Worm (Caenorhabditis elegans): ENCODE results near the gene F44F4.10.

F44F4.10 gene

DNA sequence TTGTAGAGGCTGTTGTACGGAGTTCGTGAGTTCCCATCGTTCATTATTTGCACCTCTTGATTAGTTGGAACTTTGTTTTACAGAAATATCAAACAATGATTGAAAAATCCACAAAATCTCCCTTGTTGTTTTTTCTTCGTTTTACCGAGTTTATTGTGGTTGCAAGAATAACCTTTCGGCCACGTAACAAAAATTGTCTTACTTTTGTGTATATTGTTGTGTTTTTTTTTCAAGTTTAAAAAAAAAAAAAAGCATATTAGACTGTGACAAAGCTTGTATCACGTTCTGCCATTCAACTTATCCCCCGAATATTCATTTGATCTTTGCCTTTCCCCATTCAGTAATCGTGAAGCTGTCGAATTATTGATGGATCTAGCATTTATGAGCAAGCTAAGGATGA, at the start of gene F44F4.10:
Gene F44F4.10 (minus strand): TSS at position 101 of the 400 bp plus-strand sequence.
- TF ChIP-seq F16B12.6 (tag; optimal IDR thresholded peaks at IDR 0.05), result no peak
- TF ChIP-seq aha-1 (tag; optimal IDR thresholded peaks at IDR 0.05), result no peak
- TF ChIP-seq snu-23 (GFP tag; optimal IDR thresholded peaks at IDR 0.05), result no peak
- TF ChIP-seq xbp-1 (tag; optimal IDR thresholded peaks at IDR 0.05), result no peak

DNA sequence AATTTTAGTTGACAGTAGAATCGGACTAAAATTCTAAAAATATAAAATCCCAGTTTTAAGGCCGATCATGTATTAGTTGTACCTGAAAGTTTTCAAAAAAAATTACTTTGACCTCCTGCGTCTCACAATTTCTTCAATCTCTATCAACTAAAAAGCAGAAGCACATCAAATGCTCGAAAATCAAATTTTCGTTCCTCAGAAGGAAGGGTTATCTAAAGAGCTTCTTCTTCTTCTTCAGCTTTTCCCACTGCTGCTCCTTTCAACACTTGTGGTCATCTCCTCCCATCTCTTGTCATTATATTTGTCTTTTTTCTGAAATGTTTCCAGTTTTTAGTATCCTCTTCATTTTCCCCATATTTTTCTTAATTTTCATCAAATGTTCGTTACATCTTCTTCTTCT, 47.7 kb upstream of the F44F4.10 start:
- TF ChIP-seq egl-27 (tag; optimal IDR thresholded peaks at IDR 0.05), result no peak
- TF ChIP-seq lin-35 (GFP tag; optimal IDR thresholded peaks at IDR 0.05), result no peak
- TF ChIP-seq swsn-7 (tag; optimal IDR thresholded peaks at IDR 0.05), result no peak
- TF ChIP-seq lin-14 (GFP tag; optimal IDR thresholded peaks at IDR 0.05), result peak; percentile 6
- TF ChIP-seq nhr-77 (tag; optimal IDR thresholded peaks at IDR 0.05), result no peak
- no peak for TF ChIP-seq xbp-1 (tag; optimal IDR thresholded peaks at IDR 0.05)

DNA sequence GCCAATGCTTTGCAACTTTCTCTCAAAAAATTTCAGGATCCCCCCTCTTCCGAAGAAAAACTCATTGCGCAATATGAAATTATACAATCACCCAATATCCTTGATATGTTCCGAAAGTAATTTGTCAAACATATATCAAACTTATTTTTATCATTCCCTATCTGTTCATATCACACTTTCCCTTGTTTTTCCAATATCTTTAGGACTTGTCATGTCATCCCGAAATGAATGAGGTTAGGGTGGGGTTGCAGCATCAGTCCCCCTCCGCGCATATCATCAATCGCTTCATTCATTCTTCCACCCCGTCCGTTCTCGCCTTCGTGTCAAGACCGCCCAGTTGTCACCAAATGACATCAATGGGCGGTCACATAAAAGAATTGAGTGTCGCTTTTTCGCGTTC, 42.6 kb upstream of the F44F4.10 start:
- TF ChIP-seq xbp-1 (tag; optimal IDR thresholded peaks at IDR 0.05) (no peak), mef-2 (tag; optimal IDR thresholded peaks at IDR 0.05) (no peak), blmp-1 (tag; optimal IDR thresholded peaks at IDR 0.05) (peak; percentile 69)

DNA sequence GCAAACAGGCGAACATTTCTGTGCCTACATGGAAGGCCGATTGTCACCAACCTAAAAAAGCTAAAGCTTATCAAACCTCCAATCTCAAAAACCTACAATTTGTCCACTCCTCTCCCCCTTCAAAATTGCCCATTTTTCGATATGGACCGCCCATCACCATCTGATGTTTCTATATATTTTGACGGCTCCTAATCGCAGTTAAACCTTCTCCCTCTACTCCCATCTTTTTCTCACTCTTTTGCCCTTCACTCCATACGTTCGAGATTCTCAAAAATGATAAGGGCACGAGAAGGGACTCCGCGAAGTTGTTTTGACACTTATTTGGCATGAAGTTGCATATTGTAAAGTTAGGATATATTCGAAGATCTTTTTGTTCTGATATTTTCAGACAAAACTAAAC, 42.1 kb upstream of the F44F4.10 start:
- TF ChIP-seq egl-13 (tag; optimal IDR thresholded peaks at IDR 0.05) (no peak), ztf-4 (tag; optimal IDR thresholded peaks at IDR 0.05) (no peak), lin-15B (tag; optimal IDR thresholded peaks at IDR 0.05) (no peak), fkh-4 (tag; optimal IDR thresholded peaks at IDR 0.05; ENCODE audit: borderline replicate concordance) (no peak), unc-130 (tag; optimal IDR thresholded peaks at IDR 0.05) (no peak), efl-3 (GFP tag; optimal IDR thresholded peaks at IDR 0.05) (no peak), ama-1 (optimal IDR thresholded peaks at IDR 0.05) (no peak), pax-3 (tag; optimal IDR thresholded peaks at IDR 0.05) (no peak), hlh-4 (tag; optimal IDR thresholded peaks at IDR 0.05) (no peak), tlp-1 (tag; optimal IDR thresholded peaks at IDR 0.05) (no peak), ztf-11 (tag; optimal IDR thresholded peaks at IDR 0.05) (no peak), isw-1 (GFP tag; IDR thresholded peaks at IDR 0.05) (no peak), nhr-47 (tag; optimal IDR thresholded peaks at IDR 0.05) (no peak), pqm-1 (tag; optimal IDR thresholded peaks at IDR 0.05) (no peak), swsn-7 (tag; optimal IDR thresholded peaks at IDR 0.05) (no peak), fkh-10 (GFP tag; optimal IDR thresholded peaks at IDR 0.05) (no peak), pag-3 (tag; optimal IDR thresholded peaks at IDR 0.05; ENCODE audit: borderline replicate concordance, insufficient read depth) (no peak)

DNA sequence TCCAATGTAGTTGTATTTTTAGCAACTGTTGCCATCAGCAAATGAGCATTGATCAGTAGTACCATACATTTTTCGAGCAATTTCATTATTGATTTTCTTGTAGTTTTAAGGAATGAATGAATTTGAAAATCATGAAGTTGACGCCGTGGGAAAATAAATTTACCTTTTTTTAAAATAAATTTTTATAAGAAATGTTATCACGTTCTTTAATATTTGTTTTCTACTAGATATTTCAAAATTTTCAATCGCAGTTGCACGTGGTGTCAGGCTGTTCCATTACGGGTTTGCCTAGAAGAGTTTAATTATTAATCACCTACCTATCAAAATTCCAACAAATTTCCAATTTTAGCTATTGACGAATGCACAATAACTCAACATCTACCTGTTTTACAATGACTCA, 39.7 kb upstream of the F44F4.10 start, which contains the start of gene R03D7.8:
Gene R03D7.8 (minus strand): TSS at position 101 of the 400 bp plus-strand sequence.
- TF ChIP-seq fkh-8 (tag; optimal IDR thresholded peaks at IDR 0.05) (no peak), dsc-1 (tag; optimal IDR thresholded peaks at IDR 0.05) (no peak), unc-98 (GFP tag; IDR thresholded peaks at IDR 0.05) (no peak), nhr-85 (tag) (no peak), nhr-90 (tag; optimal IDR thresholded peaks at IDR 0.05; ENCODE audit: poor library complexity) (no peak), sup-37 (GFP tag; optimal IDR thresholded peaks at IDR 0.05) (no peak), unc-130 (tag; optimal IDR thresholded peaks at IDR 0.05) (no peak), F16B12.6 (tag; optimal IDR thresholded peaks at IDR 0.05) (no peak), irx-1 (tag; optimal IDR thresholded peaks at IDR 0.05) (no peak), fos-1 (tag; optimal IDR thresholded peaks at IDR 0.05) (no peak), C34B4.2 (tag; optimal IDR thresholded peaks at IDR 0.05) (no peak)

Data from whole organism, L1 larva.